Worm (Caenorhabditis elegans): ENCODE data around the gene ubh-4.

ce11 chrII:8022461-8022860, 16.9 kb downstream of the ubh-4 start, which contains the start of gene hda-2:
- TF ChIP-seq W03F9.2 (tag; optimal IDR thresholded peaks at IDR 0.05) (no peak), dao-5 (tag; optimal IDR thresholded peaks at IDR 0.05) (no peak), him-1 (tag; optimal IDR thresholded peaks at IDR 0.05) (no peak)

All from whole organism, L4/young adult.